Worm (Caenorhabditis elegans): ENCODE measurements around the gene gmap-3.

Gene gmap-3

ce11 chrX:12946533-12946932, 5.8 kb upstream of the gmap-3 start, which contains the start of gene C05E7.3:
Gene C05E7.3, minus strand, starts transcription at chrX:12946633.
- no peak for TF ChIP-seq elt-3 (tag; optimal IDR thresholded peaks at IDR 0.05)
- TF ChIP-seq nhr-23 (tag; optimal IDR thresholded peaks at IDR 0.05): no peak
- no peak for TF ChIP-seq fos-1 (tag; optimal IDR thresholded peaks at IDR 0.05)
- TF ChIP-seq skn-1 (tag; optimal IDR thresholded peaks at IDR 0.05): no peak
- no peak for TF ChIP-seq mdl-1 (tag; optimal IDR thresholded peaks at IDR 0.05)
- no peak for TF ChIP-seq nhr-12 (tag; optimal IDR thresholded peaks at IDR 0.05)
- no peak for TF ChIP-seq nhr-25 (tag; optimal IDR thresholded peaks at IDR 0.05)
- no peak for TF ChIP-seq daf-12 (tag; optimal IDR thresholded peaks at IDR 0.05)
- no peak for TF ChIP-seq nhr-43 (tag; optimal IDR thresholded peaks at IDR 0.05; ENCODE audit: poor library complexity, severe bottlenecking)
- TF ChIP-seq ceh-28 (tag; optimal IDR thresholded peaks at IDR 0.05): no peak
- no peak for TF ChIP-seq nhr-76 (tag; optimal IDR thresholded peaks at IDR 0.05)
- no peak for TF ChIP-seq nfya-1 (tag; optimal IDR thresholded peaks at IDR 0.05; ENCODE audit: insufficient read depth)
- TF ChIP-seq ceh-9 (tag; optimal IDR thresholded peaks at IDR 0.05): no peak
- TF ChIP-seq eor-1 (tag; optimal IDR thresholded peaks at IDR 0.05): no peak
- TF ChIP-seq nhr-67 (tag; optimal IDR thresholded peaks at IDR 0.05): no peak
- TF ChIP-seq hmg-11 (tag; optimal IDR thresholded peaks at IDR 0.05): no peak
- no peak for TF ChIP-seq elt-2 (tag; optimal IDR thresholded peaks at IDR 0.05)
- TF ChIP-seq pha-4 (tag; optimal IDR thresholded peaks at IDR 0.05): no peak
- no peak for TF ChIP-seq nhr-28 (tag; optimal IDR thresholded peaks at IDR 0.05)
- no peak for TF ChIP-seq tbx-2 (tag; optimal IDR thresholded peaks at IDR 0.05)

- TF ChIP-seq egl-5 (tag; optimal IDR thresholded peaks at IDR 0.05) (no peak), nhr-11 (tag; optimal IDR thresholded peaks at IDR 0.05) (no peak), nfya-1 (tag; optimal IDR thresholded peaks at IDR 0.05; ENCODE audit: insufficient read depth) (no peak), snpc-4 (tag; optimal IDR thresholded peaks at IDR 0.05) (no peak), ceh-28 (tag; optimal IDR thresholded peaks at IDR 0.05) (no peak), pha-4 (tag; optimal IDR thresholded peaks at IDR 0.05) (no peak)
Measured at ce11 chrX:12944661-12945060, 3.9 kb upstream of the gmap-3 start.

DNA sequence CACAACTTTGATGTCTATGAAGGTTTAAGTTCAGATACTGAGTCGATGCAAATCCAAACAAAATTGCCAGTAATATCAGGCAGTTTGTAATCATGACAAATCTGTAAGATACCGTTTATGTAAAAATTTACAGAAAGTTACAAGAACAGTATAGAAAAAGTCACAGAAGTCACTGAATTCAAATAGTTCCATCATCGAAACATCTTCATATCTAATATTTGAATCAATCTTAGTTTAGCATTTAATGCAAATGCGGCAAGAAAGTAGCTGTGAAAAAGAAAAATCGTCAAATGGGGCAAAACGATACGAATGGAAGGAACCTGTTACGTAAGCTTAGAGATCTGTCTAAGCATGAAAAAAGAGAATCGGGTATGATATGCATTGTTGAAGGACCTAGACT, 2.4 kb upstream of the gmap-3 start, which contains the start of gene gmap-2:
TSS of gene gmap-2 (minus strand) at position 101 of the 400 bp plus-strand sequence.
- TF ChIP-seq hmg-11 (tag; optimal IDR thresholded peaks at IDR 0.05): no peak
- TF ChIP-seq snpc-4 (tag; optimal IDR thresholded peaks at IDR 0.05): no peak
- no peak for TF ChIP-seq unc-62 (GFP tag; optimal IDR thresholded peaks at IDR 0.05)
- no peak for TF ChIP-seq egl-27 (tag; optimal IDR thresholded peaks at IDR 0.05)
- TF ChIP-seq nhr-77 (tag; optimal IDR thresholded peaks at IDR 0.05): no peak
- no peak for TF ChIP-seq nhr-11 (tag; optimal IDR thresholded peaks at IDR 0.05)
- TF ChIP-seq elt-2 (tag; optimal IDR thresholded peaks at IDR 0.05): no peak
- no peak for TF ChIP-seq ZK546.5 (tag; optimal IDR thresholded peaks at IDR 0.05)
- TF ChIP-seq ceh-82 (tag; optimal IDR thresholded peaks at IDR 0.05): no peak
- no peak for TF ChIP-seq sea-2 (GFP tag; optimal IDR thresholded peaks at IDR 0.05)
- no peak for TF ChIP-seq elt-1 (tag; optimal IDR thresholded peaks at IDR 0.05)

ce11 chrX:12942296-12942695, 1.5 kb upstream of the gmap-3 start:
- no peak for TF ChIP-seq pqm-1 (tag; optimal IDR thresholded peaks at IDR 0.05)
- no peak for TF ChIP-seq aly-2 (tag; optimal IDR thresholded peaks at IDR 0.05)
- no peak for TF ChIP-seq nhr-11 (tag; optimal IDR thresholded peaks at IDR 0.05)
- TF ChIP-seq ceh-28 (tag; optimal IDR thresholded peaks at IDR 0.05): no peak
- no peak for TF ChIP-seq skn-1 (tag; optimal IDR thresholded peaks at IDR 0.05)
- no peak for TF ChIP-seq nhr-67 (tag; optimal IDR thresholded peaks at IDR 0.05)
- TF ChIP-seq R02D3.7 (tag; optimal IDR thresholded peaks at IDR 0.05): no peak
- TF ChIP-seq fkh-2 (tag; optimal IDR thresholded peaks at IDR 0.05): no peak
- no peak for TF ChIP-seq nhr-12 (tag; optimal IDR thresholded peaks at IDR 0.05)
- TF ChIP-seq ama-1 (optimal IDR thresholded peaks at IDR 0.05): no peak
- TF ChIP-seq nhr-25 (tag; optimal IDR thresholded peaks at IDR 0.05): peak; percentile 25
- TF ChIP-seq ceh-16 (tag; optimal IDR thresholded peaks at IDR 0.05): no peak
- no peak for TF ChIP-seq unc-39 (tag; optimal IDR thresholded peaks at IDR 0.05)
- TF ChIP-seq nhr-43 (tag; optimal IDR thresholded peaks at IDR 0.05; ENCODE audit: poor library complexity, severe bottlenecking): peak; percentile 5
- TF ChIP-seq elt-1 (tag; optimal IDR thresholded peaks at IDR 0.05): no peak
